Worm (Caenorhabditis elegans) whole organism, young adult: ENCODE data around the gene C12D5.10.

ENCODE experiments used
- C06A6.2 ChIP-seq: fragments of 200-800 bp; sonication (Bioruptor generic); conservative IDR thresholded peaks from 2 replicates; pipeline ENCODE4 v1.3.6; 2022; ENCODE audit warnings: missing genetic modification characterization, missing compliant biosample characterization
- F55B11.4 ChIP-seq: sonication (generic microtip); optimal IDR thresholded peaks from 2 replicates; lab custom pipeline; 2016; ENCODE audit warnings: missing compliant biosample characterization, missing genetic modification characterization, borderline replicate concordance; ENCODE audit not compliant: insufficient read depth
- F57C9.4 ChIP-seq: sonication (generic microtip); optimal IDR thresholded peaks from 2 replicates; lab custom pipeline; 2017; ENCODE audit warnings: mild to moderate bottlenecking, missing genetic modification characterization, missing compliant biosample characterization
- K12H6.12 ChIP-seq: fragments of 200-800 bp; sonication (Bioruptor generic); optimal IDR thresholded peaks from 2 replicates; lab custom pipeline; 2018; ENCODE audit warnings: mild to moderate bottlenecking, missing genetic modification characterization, missing compliant biosample characterization
- T07F8.4 ChIP-seq: sonication (generic microtip); optimal IDR thresholded peaks from 2 replicates; lab custom pipeline; 2016; ENCODE audit warnings: mild to moderate bottlenecking, missing genetic modification characterization, moderate library complexity, missing compliant biosample characterization
- Y53G8AR.9 ChIP-seq: fragments of 200-800 bp; sonication (Bioruptor generic); conservative IDR thresholded peaks from 2 replicates; pipeline ENCODE4 v1.3.6; 2022; ENCODE audit warnings: missing genetic modification reagents, missing genetic modification characterization, missing compliant biosample characterization
- Y79H2A.3 ChIP-seq: fragments of 200-800 bp; sonication (Bioruptor generic); conservative IDR thresholded peaks from 2 replicates; pipeline ENCODE4 v1.3.6; 2022; ENCODE audit warnings: missing genetic modification reagents, missing genetic modification characterization, missing compliant biosample characterization
- Y95B8A.8 ChIP-seq: fragments of 200-800 bp; sonication (Bioruptor generic); IDR thresholded peaks from 2 replicates; pipeline ENCODE4 v1.3.6; 2022; ENCODE audit warnings: missing genetic modification reagents, missing genetic modification characterization, missing compliant biosample characterization
- attf-3 ChIP-seq: fragments of 200-800 bp; sonication (Bioruptor generic); conservative IDR thresholded peaks from 2 replicates; pipeline ENCODE4 v1.3.6; 2022; ENCODE audit warnings: missing genetic modification reagents, missing genetic modification characterization, missing compliant biosample characterization
- attf-6 ChIP-seq: fragments of 200-800 bp; sonication (Bioruptor generic); IDR thresholded peaks from 2 replicates; pipeline ENCODE4 v1.3.6; 2022; ENCODE audit warnings: missing genetic modification reagents, missing genetic modification characterization, missing compliant biosample characterization
- ccch-3 ChIP-seq: fragments of 200-800 bp; sonication (Bioruptor generic); optimal IDR thresholded peaks from 2 replicates; lab custom pipeline; 2018; ENCODE audit warnings: mild to moderate bottlenecking, missing genetic modification characterization, missing compliant biosample characterization
- cebp-1 ChIP-seq, 2 experiments: fragments of 200-800 bp in 1 of 2; sonication (Bioruptor generic) in 1 of 2; sonication (generic microtip) in 1 of 2; IDR thresholded peaks in 1 of 2; optimal IDR thresholded peaks in 1 of 2; 2 replicates each; pipeline versions ENCODE4 v1.3.6 to Lab custom; 2017 to 2022; ENCODE audit warnings: missing compliant biosample characterization in 2 of 2, missing genetic modification characterization in 2 of 2, mild to moderate bottlenecking in 1 of 2, missing genetic modification reagents in 1 of 2, moderate library complexity in 1 of 2
- cebp-2 ChIP-seq: fragments of 200-800 bp; sonication (Bioruptor generic); IDR thresholded peaks from 2 replicates; pipeline ENCODE4 v1.3.6; 2022; ENCODE audit warnings: missing genetic modification characterization, missing compliant biosample characterization
- ceh-79 ChIP-seq: sonication (generic microtip); optimal IDR thresholded peaks from 2 replicates; lab custom pipeline; 2017; ENCODE audit warnings: mild to moderate bottlenecking, missing genetic modification characterization, missing compliant biosample characterization
- efl-1 ChIP-seq: fragments of 150-350 bp; optimal IDR thresholded peaks from 2 replicates; lab custom pipeline; 2014; ENCODE audit warnings: missing biosample characterization, missing genetic modification reagents, missing genetic modification characterization
- egl-18 ChIP-seq: fragments of 200-800 bp; sonication (Bioruptor generic); IDR thresholded peaks from 2 replicates; pipeline ENCODE4 v1.3.6; 2022; ENCODE audit warnings: missing genetic modification reagents, missing genetic modification characterization, missing compliant biosample characterization
- ets-4 ChIP-seq: fragments of 200-800 bp; sonication (Bioruptor generic); optimal IDR thresholded peaks from 2 replicates; lab custom pipeline; 2018; ENCODE audit warnings: mild to moderate bottlenecking, missing genetic modification characterization, missing compliant biosample characterization
- fkh-3 ChIP-seq: sonication (generic microtip); optimal IDR thresholded peaks from 2 replicates; lab custom pipeline; 2016; ENCODE audit warnings: mild to moderate bottlenecking, missing genetic modification characterization, missing compliant biosample characterization
- gei-17 ChIP-seq: fragments of 200-800 bp; sonication (Bioruptor generic); optimal IDR thresholded peaks from 2 replicates; lab custom pipeline; 2018; ENCODE audit warnings: mild to moderate bottlenecking, missing genetic modification characterization, missing compliant biosample characterization
- hmg-1.2 ChIP-seq: fragments of 200-800 bp; sonication (Bioruptor generic); IDR thresholded peaks from 2 replicates; pipeline ENCODE4 v1.3.6; 2022; ENCODE audit warnings: missing genetic modification reagents, missing genetic modification characterization, missing compliant biosample characterization
- hsf-1 ChIP-seq: fragments of 200-800 bp; sonication (Bioruptor generic); IDR thresholded peaks from 2 replicates; pipeline ENCODE4 v1.3.6; 2022; ENCODE audit warnings: missing genetic modification reagents, missing genetic modification characterization, missing compliant biosample characterization
- let-526 ChIP-seq: fragments of 200-800 bp; sonication (Bioruptor generic); IDR thresholded peaks from 2 replicates; pipeline ENCODE4 v1.3.6; 2022; ENCODE audit warnings: missing genetic modification reagents, missing genetic modification characterization, missing compliant biosample characterization
- lin-54 ChIP-seq: fragments of 200-800 bp; sonication (Bioruptor generic); optimal IDR thresholded peaks from 2 replicates; lab custom pipeline; 2018; ENCODE audit warnings: mild to moderate bottlenecking, missing genetic modification characterization, missing compliant biosample characterization
- lsy-27 ChIP-seq: sonication (generic microtip); optimal IDR thresholded peaks from 2 replicates; lab custom pipeline; 2017; ENCODE audit warnings: missing genetic modification characterization, mild to moderate bottlenecking, missing compliant biosample characterization, antibody characterized with exemption, missing genotype, borderline replicate concordance; ENCODE audit not compliant: insufficient read depth
- madf-3 ChIP-seq: fragments of 200-800 bp; sonication (Bioruptor generic); IDR thresholded peaks from 2 replicates; pipeline ENCODE4 v1.3.6; 2022; ENCODE audit warnings: missing genetic modification reagents, missing genetic modification characterization, missing compliant biosample characterization
- nfya-2 ChIP-seq: fragments of 200-800 bp; sonication (Bioruptor generic); IDR thresholded peaks from 2 replicates; pipeline ENCODE4 v1.3.6; 2022; ENCODE audit warnings: missing genetic modification reagents, missing genetic modification characterization, missing compliant biosample characterization
- nhr-120 ChIP-seq: fragments of 200-800 bp; sonication (Bioruptor generic); IDR thresholded peaks from 2 replicates; pipeline ENCODE4 v1.3.6; 2022; ENCODE audit warnings: missing genetic modification characterization, missing compliant biosample characterization
- nhr-179 ChIP-seq: sonication (generic microtip); optimal IDR thresholded peaks from 2 replicates; lab custom pipeline; 2016; ENCODE audit warnings: mild to moderate bottlenecking, missing genetic modification characterization, missing compliant biosample characterization
- nhr-90 ChIP-seq: sonication (generic microtip); optimal IDR thresholded peaks from 2 replicates; lab custom pipeline; 2016; ENCODE audit warnings: missing genotype, mild to moderate bottlenecking, missing genetic modification characterization, missing compliant biosample characterization
- rpc-1 ChIP-seq, 2 experiments: fragments of 150-350 bp in 1 of 2; sonication (generic microtip) in 1 of 2; optimal IDR thresholded peaks; 2 replicates each; lab custom pipeline; 2014 to 2018; ENCODE audit warnings: missing biosample characterization in 1 of 2, missing genetic modification characterization in 1 of 2, missing genetic modification reagents in 1 of 2, missing genotype in 1 of 2
- sea-2 ChIP-seq: fragments of 200-800 bp; sonication (Bioruptor generic); IDR thresholded peaks from 2 replicates; pipeline ENCODE4 v1.3.6; 2022; ENCODE audit warnings: missing genetic modification characterization, missing compliant biosample characterization
- tbx-9 ChIP-seq: sonication (generic microtip); optimal IDR thresholded peaks from 2 replicates; lab custom pipeline; 2016; ENCODE audit warnings: borderline replicate concordance, missing genetic modification characterization, inconsistent platforms, missing compliant biosample characterization
- zim-3 ChIP-seq: sonication (generic microtip); optimal IDR thresholded peaks from 2 replicates; lab custom pipeline; 2017; ENCODE audit warnings: mild to moderate bottlenecking, missing genetic modification characterization, moderate library complexity, missing compliant biosample characterization
- ztf-18 ChIP-seq: sonication (generic microtip); optimal IDR thresholded peaks from 2 replicates; lab custom pipeline; 2016; ENCODE audit warnings: missing genotype, mild to moderate bottlenecking, missing genetic modification characterization, missing compliant biosample characterization
- ztf-26 ChIP-seq: sonication (generic microtip); optimal IDR thresholded peaks from 2 replicates; lab custom pipeline; 2017; ENCODE audit warnings: missing genetic modification characterization, missing compliant biosample characterization
- ztf-6 ChIP-seq: fragments of 200-800 bp; sonication (Bioruptor generic); IDR thresholded peaks from 2 replicates; pipeline ENCODE4 v1.3.6; 2022; ENCODE audit warnings: missing genetic modification reagents, missing genetic modification characterization, missing compliant biosample characterization

C12D5.10 gene

DNA sequence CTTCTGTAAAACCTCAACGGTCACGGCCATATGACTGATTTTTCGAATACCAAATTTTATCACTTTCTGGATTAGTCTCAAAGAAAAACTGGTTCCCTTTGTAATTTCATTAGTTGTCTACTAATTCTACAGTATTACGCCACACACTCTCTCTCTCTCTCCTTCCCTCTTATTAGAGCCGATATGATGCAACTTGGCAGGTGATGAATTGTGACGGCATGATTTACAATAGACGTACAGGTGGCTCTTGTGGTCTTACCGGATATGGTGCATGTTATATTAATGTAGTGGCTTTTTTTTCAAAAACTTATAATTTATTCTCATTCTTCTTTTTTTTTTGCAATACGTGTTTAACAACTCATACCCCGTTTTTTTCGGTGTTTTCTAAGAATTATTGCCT is 48.6 kb upstream of the C12D5.10 start:
- TF ChIP-seq sea-2 (GFP tag; lab: Robert Waterston, UW): no peak
- no peak for TF ChIP-seq egl-18 (GFP tag; lab: Robert Waterston, UW)
- TF ChIP-seq cebp-2 (GFP tag; lab: Robert Waterston, UW): no peak
- no peak for TF ChIP-seq nhr-90 (tag; lab: Kevin White, UChicago)
- TF ChIP-seq ets-4 (GFP tag; lab: Kevin White, UChicago): no peak
- no peak for TF ChIP-seq efl-1
- TF ChIP-seq F57C9.4 (tag; lab: Kevin White, UChicago): no peak
- no peak for TF ChIP-seq tbx-9
- TF ChIP-seq ztf-6: no peak
- no peak for TF ChIP-seq F55B11.4 (tag; lab: Kevin White, UChicago)
- no peak for TF ChIP-seq nfya-2 (GFP tag; lab: Robert Waterston, UW)

DNA sequence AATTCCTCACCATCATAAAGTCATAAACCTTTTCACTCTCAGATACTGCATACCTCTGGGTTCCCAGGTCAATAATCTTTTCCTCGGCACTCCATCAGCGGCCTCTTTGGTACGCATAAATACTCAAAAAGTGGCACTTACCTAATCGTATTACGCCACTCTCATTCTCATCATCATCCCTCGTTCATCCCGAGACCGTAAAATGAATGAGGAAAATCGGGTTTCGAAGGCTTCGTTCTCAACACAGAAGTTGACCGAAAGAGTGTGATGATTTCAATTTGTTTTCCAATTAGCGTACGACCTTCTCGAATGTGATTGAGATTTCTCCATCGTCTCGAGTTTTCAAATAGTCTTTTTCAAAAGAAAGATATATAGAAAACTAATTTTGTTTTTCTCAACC is 46.7 kb upstream of the C12D5.10 start:
- no peak for TF ChIP-seq nhr-120 (GFP tag; lab: Robert Waterston, UW)
- no peak for TF ChIP-seq C06A6.2 (GFP tag; lab: Robert Waterston, UW)
- TF ChIP-seq madf-3 (GFP tag; lab: Robert Waterston, UW): no peak
- TF ChIP-seq ccch-3 (GFP tag; lab: Kevin White, UChicago): no peak
- no peak for TF ChIP-seq lsy-27
- TF ChIP-seq nhr-179 (tag; lab: Kevin White, UChicago): no peak
- no peak for TF ChIP-seq ztf-18 (tag; lab: Kevin White, UChicago)
- TF ChIP-seq Y53G8AR.9 (GFP tag; lab: Robert Waterston, UW): no peak
- TF ChIP-seq gei-17 (GFP tag; lab: Kevin White, UChicago): no peak
- TF ChIP-seq zim-3 (tag; lab: Kevin White, UChicago): no peak
- no peak for TF ChIP-seq hsf-1 (GFP tag; lab: Robert Waterston, UW)
- TF ChIP-seq T07F8.4 (tag; lab: Kevin White, UChicago): no peak
- TF ChIP-seq ztf-26 (tag; lab: Kevin White, UChicago): no peak

DNA sequence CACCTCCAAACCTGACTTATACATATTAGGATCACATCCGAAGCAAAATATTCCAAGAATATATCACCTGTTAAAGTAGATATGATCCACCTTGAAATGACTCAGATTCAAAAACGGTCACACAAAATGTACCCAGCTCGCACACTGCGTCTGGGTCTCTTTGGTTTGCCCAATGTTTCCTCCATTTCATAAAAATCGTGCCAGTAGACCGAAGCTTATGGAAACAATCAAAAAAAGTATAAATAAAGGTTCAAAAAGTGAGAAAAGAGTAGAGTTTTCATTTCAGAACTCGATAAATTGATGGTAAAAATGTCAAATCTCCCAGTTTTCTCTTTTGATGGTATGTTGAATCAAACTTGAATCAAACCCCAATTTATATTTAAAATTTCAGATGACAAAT is 44.4 kb upstream of the C12D5.10 start, which contains the start of gene srr-9:
Gene srr-9 (plus strand): TSS at position 301 of the 400 bp plus-strand sequence.
- TF ChIP-seq lin-54 (GFP tag; lab: Kevin White, UChicago): no peak
- TF ChIP-seq let-526 (GFP tag; lab: Robert Waterston, UW): no peak
- TF ChIP-seq Y53G8AR.9 (GFP tag; lab: Robert Waterston, UW): no peak
- TF ChIP-seq attf-3 (GFP tag; lab: Robert Waterston, UW): no peak
- 0 out of 2 replicates have a peak, but pooled peaks have one; percentile 10 for TF ChIP-seq hmg-1.2 (GFP tag; lab: Robert Waterston, UW)

DNA sequence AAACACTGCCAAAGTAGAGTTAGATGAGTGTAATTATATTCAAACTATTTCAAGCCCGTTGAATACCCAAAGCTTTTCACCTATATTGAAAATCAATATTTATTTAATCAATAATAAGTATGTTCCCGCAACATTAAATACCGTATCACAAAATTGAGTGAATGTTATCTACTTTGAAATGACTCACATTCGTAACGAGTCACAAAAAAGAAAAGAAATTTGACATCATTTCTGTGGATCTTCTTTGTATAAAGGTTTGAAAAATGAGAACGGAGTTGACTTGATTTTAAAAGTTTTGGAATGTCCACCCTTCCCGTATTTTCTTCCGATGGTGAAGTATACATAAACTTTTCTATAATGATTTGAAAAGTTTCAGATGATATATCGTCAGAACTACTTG is 42.0 kb upstream of the C12D5.10 start, which contains the start of gene srr-10:
Gene srr-10 (plus strand): TSS at position 301 of the 400 bp plus-strand sequence.
- TF ChIP-seq K12H6.12 (tag; lab: Kevin White, UChicago) (no peak), cebp-1 (GFP tag; IDR thresholded peaks at IDR 0.05; lab: Robert Waterston, UW) (no peak), cebp-1 (tag; optimal IDR thresholded peaks at IDR 0.05; lab: Kevin White, UChicago) (no peak), rpc-1 (optimal IDR thresholded peaks at IDR 0.05; lab: Kevin White, UChicago) (no peak), rpc-1 (tag; optimal IDR thresholded peaks at IDR 0.05; lab: Kevin White, UChicago) (no peak), ztf-26 (tag; lab: Kevin White, UChicago) (no peak), Y79H2A.3 (no peak), fkh-3 (tag; lab: Kevin White, UChicago) (no peak), hsf-1 (GFP tag; lab: Robert Waterston, UW) (no peak), Y95B8A.8 (no peak), ets-4 (GFP tag; lab: Kevin White, UChicago) (no peak), hmg-1.2 (GFP tag; lab: Robert Waterston, UW) (no peak), ceh-79 (tag; lab: Kevin White, UChicago) (no peak), lin-54 (GFP tag; lab: Kevin White, UChicago) (no peak), attf-6 (GFP tag; lab: Robert Waterston, UW) (no peak)
